Fruit fly (Drosophila melanogaster) whole organism: Measurements from ENCODE around the gene mei-41.

Experiments
- CG8478 ChIP-seq: fragments of >200 bp; optimal IDR thresholded peaks from 2 replicates; lab custom pipeline; 2018; ENCODE audit warnings: inconsistent platforms
- Dll ChIP-seq: fragments of >200 bp; optimal IDR thresholded peaks from 2 replicates; lab custom pipeline; 2017
- EcR ChIP-seq, 2 experiments: fragments of >200 bp; optimal IDR thresholded peaks; 2 replicates each; lab custom pipeline; 2017; ENCODE audit warnings: missing biosample characterization in 2 of 2, missing genetic modification characterization in 2 of 2, missing genetic modification reagents in 2 of 2
- pan ChIP-seq: fragments of >200 bp; optimal IDR thresholded peaks from 2 replicates; lab custom pipeline; 2017
- psq ChIP-seq: fragments of >200 bp; optimal IDR thresholded peaks from 2 replicates; lab custom pipeline; 2017
- usp ChIP-seq: fragments of >200 bp; optimal IDR thresholded peaks from 2 replicates; lab custom pipeline; 2017; ENCODE audit warnings: missing biosample characterization, missing genetic modification characterization, mixed read lengths

The mei-41 gene

dm6 chrX:16384843-16385726, 6.4 kb upstream of the mei-41 start, which contains the start of the genes CG9992 and CG4239:
Gene CG9992 (minus strand): TSS chrX:16384908.
Gene CG4239 (plus strand): TSS chrX:16385278.
- TF ChIP-seq pan (lab: Kevin White, UChicago), result no peak
- no peak for TF ChIP-seq CG8478 (lab: Kevin White, UChicago)
- TF ChIP-seq Dll (lab: Kevin White, UChicago), result no peak
- no peak for TF ChIP-seq psq (lab: Kevin White, UChicago)
- TF ChIP-seq EcR (GFP tag; optimal IDR thresholded peaks at IDR 0.05; lab: Kevin White, UChicago), result no peak
- no peak for TF ChIP-seq usp (GFP tag; lab: Kevin White, UChicago)

dm6 chrX:16385942-16386392, 5.5 kb upstream of the mei-41 start:
- TF ChIP-seq EcR (GFP tag; optimal IDR thresholded peaks at IDR 0.05; lab: Kevin White, UChicago), result no peak
- no peak for TF ChIP-seq usp (GFP tag; lab: Kevin White, UChicago)
- no peak for TF ChIP-seq Dll (lab: Kevin White, UChicago)
- TF ChIP-seq CG8478 (lab: Kevin White, UChicago), result no peak
- no peak for TF ChIP-seq pan (lab: Kevin White, UChicago)
- TF ChIP-seq psq (lab: Kevin White, UChicago), result no peak

- no peak for TF ChIP-seq EcR (GFP tag; optimal IDR thresholded peaks at IDR 0.05; lab: Kevin White, UChicago)
- no peak for TF ChIP-seq psq (lab: Kevin White, UChicago)
Measured at dm6 chrX:16403811-16404420, 12.4 kb downstream of the mei-41 start.

- TF ChIP-seq CG8478 (lab: Kevin White, UChicago) (no peak), Dll (lab: Kevin White, UChicago) (no peak), pan (lab: Kevin White, UChicago) (no peak), psq (lab: Kevin White, UChicago) (no peak), usp (GFP tag; lab: Kevin White, UChicago) (no peak), EcR (GFP tag; optimal IDR thresholded peaks at IDR 0.05; lab: Kevin White, UChicago) (no peak)
Measured at dm6 chrX:16404803-16405202, 13.3 kb downstream of the mei-41 start, which contains the start of gene CG9981. Gene CG9981 (minus strand): TSS chrX:16405122.

dm6 chrX:16405209-16405608, 13.7 kb downstream of the mei-41 start, which contains the start of gene CG4301:
Gene CG4301 (plus strand): TSS chrX:16405509.
- TF ChIP-seq psq (lab: Kevin White, UChicago), result no peak
- TF ChIP-seq CG8478 (lab: Kevin White, UChicago), result no peak
- TF ChIP-seq Dll (lab: Kevin White, UChicago), result no peak
- TF ChIP-seq pan (lab: Kevin White, UChicago), result no peak

- no peak for TF ChIP-seq pan (lab: Kevin White, UChicago)
- TF ChIP-seq EcR (GFP tag; optimal IDR thresholded peaks at IDR 0.05; lab: Kevin White, UChicago), result no peak
- TF ChIP-seq Dll (lab: Kevin White, UChicago), result no peak
- TF ChIP-seq usp (GFP tag; lab: Kevin White, UChicago), result no peak
- TF ChIP-seq CG8478 (lab: Kevin White, UChicago), result no peak
- no peak for TF ChIP-seq psq (lab: Kevin White, UChicago)
Measured at dm6 chrX:16406083-16406482, 14.6 kb downstream of the mei-41 start.

- TF ChIP-seq pan (lab: Kevin White, UChicago) (no peak), usp (GFP tag; lab: Kevin White, UChicago) (no peak), psq (lab: Kevin White, UChicago) (no peak)
Measured at dm6 chrX:16414451-16415368, 23.2 kb downstream of the mei-41 start, which contains the start of gene Traf-like. Gene Traf-like (plus strand): TSS chrX:16415046.

dm6 chrX:16420048-16420447, 28.6 kb downstream of the mei-41 start:
- TF ChIP-seq pan (lab: Kevin White, UChicago), result no peak
- no peak for TF ChIP-seq CG8478 (lab: Kevin White, UChicago)
- no peak for TF ChIP-seq usp (GFP tag; lab: Kevin White, UChicago)
- TF ChIP-seq EcR (GFP tag; optimal IDR thresholded peaks at IDR 0.05; lab: Kevin White, UChicago), result no peak
- TF ChIP-seq Dll (lab: Kevin White, UChicago), result no peak
- TF ChIP-seq psq (lab: Kevin White, UChicago), result no peak

- no peak for TF ChIP-seq pan (lab: Kevin White, UChicago)
- TF ChIP-seq Dll (lab: Kevin White, UChicago), result no peak
- no peak for TF ChIP-seq EcR (GFP tag; optimal IDR thresholded peaks at IDR 0.05; lab: Kevin White, UChicago)
- TF ChIP-seq usp (GFP tag; lab: Kevin White, UChicago), result no peak
- no peak for TF ChIP-seq CG8478 (lab: Kevin White, UChicago)
- TF ChIP-seq psq (lab: Kevin White, UChicago), result no peak
Measured at dm6 chrX:16420878-16421277, 29.4 kb downstream of the mei-41 start.

- TF ChIP-seq CG8478 (lab: Kevin White, UChicago), result no peak
- TF ChIP-seq Dll (lab: Kevin White, UChicago), result no peak
- no peak for TF ChIP-seq psq (lab: Kevin White, UChicago)
- TF ChIP-seq EcR (GFP tag; optimal IDR thresholded peaks at IDR 0.05; lab: Kevin White, UChicago), result no peak
- no peak for TF ChIP-seq usp (GFP tag; lab: Kevin White, UChicago)
- TF ChIP-seq pan (lab: Kevin White, UChicago), result no peak
Measured at dm6 chrX:16421899-16422412, 30.5 kb downstream of the mei-41 start, which contains the start of gene AnxB11. Gene AnxB11 (minus strand): TSS chrX:16422265.
